Fruit fly (Drosophila melanogaster): Measurements from ENCODE around the gene CG8851.

DNA sequence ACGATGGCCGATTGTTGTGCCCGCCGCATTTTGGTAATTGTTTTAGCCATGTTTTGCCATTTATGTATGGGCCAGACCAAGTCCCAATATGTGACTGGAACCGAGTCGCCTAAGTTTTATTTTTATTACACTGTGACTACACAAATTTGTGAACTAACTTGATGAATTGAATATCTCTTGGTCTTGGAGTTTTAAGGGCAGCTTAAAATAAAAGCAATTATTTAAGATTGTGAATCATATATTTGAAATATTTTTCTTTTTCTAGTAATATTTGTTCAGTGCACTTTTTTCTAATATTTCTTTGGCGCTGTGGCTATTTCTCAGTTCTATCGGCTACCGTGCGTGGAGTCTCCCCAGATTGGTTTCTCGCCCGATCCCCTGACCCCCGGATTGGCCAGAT lies 26.0 kb upstream of the CG8851 start:
- TF ChIP-seq CG12605 (GFP tag; IDR thresholded peaks at IDR 0.05) = peak; percentile 33; the same call in 1 of the 2 replicates
- TF ChIP-seq CG15710 (tag; optimal IDR thresholded peaks at IDR 0.05) = no peak
- no peak for TF ChIP-seq CG10348 (GFP tag; IDR thresholded peaks at IDR 0.05)
- TF ChIP-seq Pif1B (GFP tag; optimal IDR thresholded peaks at IDR 0.05) = no peak
- TF ChIP-seq Snoo (tag; optimal IDR thresholded peaks at IDR 0.05) = no peak
- no peak for TF ChIP-seq Pif1A (GFP tag; optimal IDR thresholded peaks at IDR 0.05)
- peak; percentile 2 for TF ChIP-seq CG8301 (tag; optimal IDR thresholded peaks at IDR 0.05)
- TF ChIP-seq gl (tag; optimal IDR thresholded peaks at IDR 0.05) = no peak
- no peak for TF ChIP-seq EcR (GFP tag; optimal IDR thresholded peaks at IDR 0.05)
- no peak for TF ChIP-seq CG13204 (GFP tag; optimal IDR thresholded peaks at IDR 0.05)
- TF ChIP-seq fd96Ca (GFP tag; IDR thresholded peaks at IDR 0.05) = no peak
- TF ChIP-seq CG4496 (GFP tag; IDR thresholded peaks at IDR 0.05) = no peak; the same call in 2 of the 3 replicates

Measured in whole organism, pupa.